Worm (Caenorhabditis elegans) whole organism, L2 larva: Measurements from ENCODE around the gene T05H4.3.

Experiments used
- F13H6.1 ChIP-seq: sonication (generic microtip); optimal IDR thresholded peaks from 2 replicates; lab custom pipeline; 2016; ENCODE audit warnings: missing genetic modification characterization, missing compliant biosample characterization
- ceh-82 ChIP-seq: fragments of 150-350 bp; optimal IDR thresholded peaks from 2 replicates; lab custom pipeline; 2014; ENCODE audit warnings: missing biosample characterization, missing genetic modification characterization
- lsy-2 ChIP-seq, 2 experiments: fragments of 150-350 bp in 1 of 2; sonication (generic microtip) in 1 of 2; optimal IDR thresholded peaks; 2 replicates each; lab custom pipeline; 2014 to 2017; ENCODE audit warnings: missing biosample characterization in 2 of 2, missing genetic modification characterization in 2 of 2

DNA sequence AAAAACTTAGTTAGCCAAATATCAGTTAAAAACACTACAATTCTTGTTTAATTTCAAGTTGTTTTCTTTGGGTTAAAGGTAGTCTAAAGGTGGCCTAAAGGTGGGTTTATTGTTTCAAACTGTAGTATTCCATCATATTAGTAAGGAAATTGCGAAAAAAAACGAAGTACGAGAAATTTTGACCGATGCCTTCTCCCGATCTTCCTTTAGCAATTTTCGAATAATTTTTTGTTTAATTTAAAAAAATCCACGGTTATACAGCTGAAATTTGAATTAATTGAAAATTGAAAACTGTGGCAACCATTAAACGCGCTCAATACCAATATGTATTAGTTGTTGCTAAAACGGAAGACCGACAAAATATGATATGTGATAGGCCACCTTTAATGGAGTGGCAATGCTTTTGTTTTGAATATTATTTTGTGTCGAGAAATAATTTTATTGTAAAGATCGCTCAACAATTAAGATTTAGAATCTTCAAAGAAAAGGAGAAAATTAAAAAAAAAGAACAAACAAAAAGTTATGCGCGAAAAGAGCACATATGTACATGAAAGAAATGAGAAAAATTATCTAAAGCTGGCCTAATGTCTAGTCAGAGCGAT lies 41.1 kb upstream of the T05H4.3 start:
- TF ChIP-seq F13H6.1 (tag; lab: Kevin White, UChicago), result no peak
- no peak for TF ChIP-seq lsy-2 (tag; optimal IDR thresholded peaks at IDR 0.05; lab: Kevin White, UChicago)
- no peak for TF ChIP-seq ceh-82
